Fruit fly (Drosophila melanogaster): ENCODE measurements around the gene Srg1.

The Srg1 gene

dm6 chr3R:24890919-24891318 lies 26.4 kb upstream of the Srg1 start (continued):
- TF ChIP-seq Xrp1 (GFP tag; IDR thresholded peaks at IDR 0.05) (peak; percentile 9; the same call in 1 of the 2 replicates), peb (GFP tag; IDR thresholded peaks at IDR 0.05) (no peak), Asciz (GFP tag; optimal IDR thresholded peaks at IDR 0.05) (no peak), CHES-1-like (GFP tag; optimal IDR thresholded peaks at IDR 0.05) (no peak), NfI (GFP tag; optimal IDR thresholded peaks at IDR 0.05) (no peak), dmrt99B (tag; optimal IDR thresholded peaks at IDR 0.05) (peak; percentile 31), dati (GFP tag; IDR thresholded peaks at IDR 0.05) (no peak), wor (GFP tag; IDR thresholded peaks at IDR 0.05) (no peak), CG17359 (tag; optimal IDR thresholded peaks at IDR 0.05) (no peak), CG12155 (GFP tag; optimal IDR thresholded peaks at IDR 0.05) (no peak), gem (tag; optimal IDR thresholded peaks at IDR 0.05) (peak; percentile 36), dysf (GFP tag; IDR thresholded peaks at IDR 0.05) (0 out of 3 replicates have a peak, but pooled peaks have one; percentile 38), CG11247 (GFP tag; IDR thresholded peaks at IDR 0.05) (no peak), CG10959 (GFP tag; IDR thresholded peaks at IDR 0.05) (no peak), CG12391 (tag; optimal IDR thresholded peaks at IDR 0.05) (peak; percentile 3), CG8290 (GFP tag; optimal IDR thresholded peaks at IDR 0.05) (no peak), CG8290 (tag; optimal IDR thresholded peaks at IDR 0.05) (no peak), CG9609 (GFP tag; optimal IDR thresholded peaks at IDR 0.05) (no peak), CG1832 (GFP tag; optimal IDR thresholded peaks at IDR 0.05) (no peak), Ets65A (GFP tag) (peak; percentile 88), CoRest (tag; optimal IDR thresholded peaks at IDR 0.05) (peak; percentile 3), Ada2b (GFP tag; IDR thresholded peaks at IDR 0.05) (0 out of 2 replicates have a peak, but pooled peaks have one; percentile 12), nmo (GFP tag; optimal IDR thresholded peaks at IDR 0.05) (peak; percentile 15), CG2712 (tag; optimal IDR thresholded peaks at IDR 0.05) (peak; percentile 18), p53 (GFP tag; optimal IDR thresholded peaks at IDR 0.05) (no peak), Sox102F (GFP tag; optimal IDR thresholded peaks at IDR 0.05) (peak; percentile 24), CG7786 (GFP tag; optimal IDR thresholded peaks at IDR 0.05) (no peak), CG3065 (GFP tag; optimal IDR thresholded peaks at IDR 0.05) (no peak), CG7928 (GFP tag; optimal IDR thresholded peaks at IDR 0.05) (no peak), tgo (GFP tag; IDR thresholded peaks at IDR 0.05) (peak; percentile 26; the same call in 1 of the 3 replicates), CG18262 (tag; optimal IDR thresholded peaks at IDR 0.05) (peak; percentile 15), Awh (GFP tag; IDR thresholded peaks at IDR 0.05) (no peak), vvl (GFP tag; IDR thresholded peaks at IDR 0.05) (no peak), pita (GFP tag; optimal IDR thresholded peaks at IDR 0.05) (no peak)

- TF ChIP-seq CG6272 (GFP tag; IDR thresholded peaks at IDR 0.05) (no peak), CG2116 (GFP tag; optimal IDR thresholded peaks at IDR 0.05) (no peak), nom (GFP tag; optimal IDR thresholded peaks at IDR 0.05) (no peak), Usf (GFP tag; optimal IDR thresholded peaks at IDR 0.05) (no peak), lola (GFP tag; optimal IDR thresholded peaks at IDR 0.05) (no peak), CG17568 (GFP tag; optimal IDR thresholded peaks at IDR 0.05) (no peak), lab (GFP tag; optimal IDR thresholded peaks at IDR 0.05) (no peak), CG16779 (GFP tag; IDR thresholded peaks at IDR 0.05) (no peak), ham (GFP tag; IDR thresholded peaks at IDR 0.05) (no peak), CG8290 (GFP tag; optimal IDR thresholded peaks at IDR 0.05) (no peak), CG8290 (tag; optimal IDR thresholded peaks at IDR 0.05) (no peak), Sry-δ (GFP tag; optimal IDR thresholded peaks at IDR 0.05) (no peak), gro (GFP tag; optimal IDR thresholded peaks at IDR 0.05) (no peak), CG1233 (GFP tag; optimal IDR thresholded peaks at IDR 0.05) (no peak), Myb (GFP tag; optimal IDR thresholded peaks at IDR 0.05) (no peak), emc (GFP tag; optimal IDR thresholded peaks at IDR 0.05) (no peak), CG1603 (tag; optimal IDR thresholded peaks at IDR 0.05) (no peak), klu (GFP tag; IDR thresholded peaks at IDR 0.05) (no peak), Mrtf (GFP tag; IDR thresholded peaks at IDR 0.05) (no peak), YL-1 (GFP tag; optimal IDR thresholded peaks at IDR 0.05) (no peak), CG17612 (GFP tag; IDR thresholded peaks at IDR 0.05) (no peak)
Observed at dm6 chr3R:24890217-24890616, 25.7 kb upstream of the Srg1 start.

Measured in whole organism, embryonic.